Worm (Caenorhabditis elegans): ENCODE results near the gene avr-15.

DNA sequence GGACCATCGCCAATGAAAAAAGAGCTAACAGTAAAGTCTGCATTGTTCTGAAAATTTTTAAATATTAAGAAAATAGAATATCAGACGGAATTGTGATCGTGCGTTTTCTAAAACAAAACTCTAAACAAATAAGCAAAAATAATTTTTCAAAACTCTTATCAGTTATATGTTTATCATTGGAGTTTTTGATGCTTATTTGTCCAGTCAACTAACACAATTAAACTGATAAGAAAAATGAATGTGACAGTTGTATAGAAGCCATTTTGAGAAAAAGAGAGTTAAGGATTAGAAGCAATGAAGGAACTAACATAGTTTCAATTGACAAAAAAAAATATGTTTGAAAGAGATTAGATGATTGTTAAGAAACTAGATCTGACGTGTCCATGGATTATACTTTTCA, 19.2 kb upstream of the avr-15 start, which contains the start of gene ttr-44:
- TF ChIP-seq sox-4 (tag; optimal IDR thresholded peaks at IDR 0.05): no peak
- TF ChIP-seq rnt-1 (tag; optimal IDR thresholded peaks at IDR 0.05): no peak
- no peak for TF ChIP-seq unc-3 (GFP tag; conservative IDR thresholded peaks at IDR 0.05)
- TF ChIP-seq unc-3 (tag; optimal IDR thresholded peaks at IDR 0.05): no peak
- peak; percentile 76 for TF ChIP-seq elt-2 (tag; optimal IDR thresholded peaks at IDR 0.05)
- TF ChIP-seq ama-1 (optimal IDR thresholded peaks at IDR 0.05): no peak
- TF ChIP-seq ceh-6 (GFP tag; optimal IDR thresholded peaks at IDR 0.05): no peak
- no peak for TF ChIP-seq ttx-3 (tag; optimal IDR thresholded peaks at IDR 0.05)
- no peak for TF ChIP-seq hlh-30 (tag; optimal IDR thresholded peaks at IDR 0.05; ENCODE audit: insufficient read depth)
- TF ChIP-seq hlh-8 (tag; optimal IDR thresholded peaks at IDR 0.05): no peak
- no peak for TF ChIP-seq pax-1 (tag; optimal IDR thresholded peaks at IDR 0.05)
- TF ChIP-seq sox-2 (GFP tag; IDR thresholded peaks at IDR 0.05): no peak
- no peak for TF ChIP-seq pag-3 (tag; optimal IDR thresholded peaks at IDR 0.05; ENCODE audit: borderline replicate concordance)
- TF ChIP-seq unc-55 (GFP tag; optimal IDR thresholded peaks at IDR 0.05): no peak
